Worm (Caenorhabditis elegans): ENCODE results near the gene gpd-3.

The gpd-3 gene

ce11 chrX:3118596-3119287, 5.6 kb upstream of the gpd-3 start:
- TF ChIP-seq ama-1 (optimal IDR thresholded peaks at IDR 0.05) = peak; percentile 39
- TF ChIP-seq ceh-36 (tag; optimal IDR thresholded peaks at IDR 0.05) = no peak
- TF ChIP-seq sea-1 (GFP tag; conservative IDR thresholded peaks at IDR 0.05) = no peak

- peak; percentile 40 for TF ChIP-seq ama-1 (optimal IDR thresholded peaks at IDR 0.05)
- no peak for TF ChIP-seq tbx-37 (GFP tag; conservative IDR thresholded peaks at IDR 0.05)
Observed at ce11 chrX:3117204-3117603, 4.1 kb upstream of the gpd-3 start.

ce11 chrX:3116033-3116876, 3.1 kb upstream of the gpd-3 start, which contains the start of gene mai-1:
mai-1 (minus strand) TSS chrX:3116589.
- TF ChIP-seq ceh-13 (GFP tag; optimal IDR thresholded peaks at IDR 0.05) (no peak), hmg-4 (GFP tag; optimal IDR thresholded peaks at IDR 0.05) (peak; percentile 21), pes-1 (GFP tag; IDR thresholded peaks at IDR 0.05) (peak; percentile 52; the same call in 1 of the 2 replicates), F13C5.2 (tag; optimal IDR thresholded peaks at IDR 0.05) (peak; percentile 30)

- TF ChIP-seq flt-1 (GFP tag; IDR thresholded peaks at IDR 0.05) (no peak), tra-4 (tag; optimal IDR thresholded peaks at IDR 0.05) (no peak), aly-1 (tag; optimal IDR thresholded peaks at IDR 0.05) (no peak), ceh-36 (tag; optimal IDR thresholded peaks at IDR 0.05) (no peak), pes-1 (GFP tag; IDR thresholded peaks at IDR 0.05) (no peak)
Observed at ce11 chrX:3115134-3116032, 2.2 kb upstream of the gpd-3 start.

- TF ChIP-seq hnd-1 (tag; optimal IDR thresholded peaks at IDR 0.05) (no peak), hmbx-1 (tag; optimal IDR thresholded peaks at IDR 0.05) (no peak), ceh-13 (GFP tag; optimal IDR thresholded peaks at IDR 0.05) (no peak), ceh-36 (tag; optimal IDR thresholded peaks at IDR 0.05) (no peak), flt-1 (GFP tag; IDR thresholded peaks at IDR 0.05) (no peak), pes-1 (GFP tag; IDR thresholded peaks at IDR 0.05) (no peak), ama-1 (optimal IDR thresholded peaks at IDR 0.05) (no peak)
Observed at ce11 chrX:3114306-3115133, 1.4 kb upstream of the gpd-3 start, which contains the start of gene gpd-2. gpd-2 (minus strand) TSS chrX:3114689.

ce11 chrX:3111687-3112086, 1.5 kb downstream of the gpd-3 start:
- TF ChIP-seq flt-1 (GFP tag; IDR thresholded peaks at IDR 0.05) (no peak), ceh-13 (GFP tag; optimal IDR thresholded peaks at IDR 0.05) (no peak), tbx-37 (GFP tag; conservative IDR thresholded peaks at IDR 0.05) (no peak)

- TF ChIP-seq tbx-11 (GFP tag; IDR thresholded peaks at IDR 0.05) (no peak), flt-1 (GFP tag; IDR thresholded peaks at IDR 0.05) (no peak), sea-1 (GFP tag; conservative IDR thresholded peaks at IDR 0.05) (no peak), tbx-37 (GFP tag; conservative IDR thresholded peaks at IDR 0.05) (no peak), ama-1 (optimal IDR thresholded peaks at IDR 0.05) (no peak)
Observed at ce11 chrX:3111066-3111465, 2.1 kb downstream of the gpd-3 start.

ce11 chrX:3110576-3110975, 2.6 kb downstream of the gpd-3 start, which contains the start of gene gpcp-1:
gpcp-1 (minus strand) TSS chrX:3110628.
- TF ChIP-seq B0310.2 (tag; optimal IDR thresholded peaks at IDR 0.05) (no peak), sea-1 (GFP tag; conservative IDR thresholded peaks at IDR 0.05) (no peak), tbx-37 (GFP tag; conservative IDR thresholded peaks at IDR 0.05) (no peak), ets-7 (tag; optimal IDR thresholded peaks at IDR 0.05) (no peak), hmg-4 (GFP tag; optimal IDR thresholded peaks at IDR 0.05) (no peak), F13C5.2 (tag; optimal IDR thresholded peaks at IDR 0.05) (no peak), hnd-1 (tag; optimal IDR thresholded peaks at IDR 0.05) (no peak), flt-1 (GFP tag; IDR thresholded peaks at IDR 0.05) (no peak), hmbx-1 (tag; optimal IDR thresholded peaks at IDR 0.05) (no peak), tra-4 (tag; optimal IDR thresholded peaks at IDR 0.05) (no peak), ceh-36 (tag; optimal IDR thresholded peaks at IDR 0.05) (no peak), aly-1 (tag; optimal IDR thresholded peaks at IDR 0.05) (no peak), tbx-11 (GFP tag; IDR thresholded peaks at IDR 0.05) (no peak), scrt-1 (GFP tag; IDR thresholded peaks at IDR 0.05) (no peak)
